Fruit fly (Drosophila melanogaster): ENCODE measurements around the gene CG15385.

CG15385 gene

dm6 chr2L:2236722-2237121, 24.4 kb upstream of the CG15385 start, which contains the start of gene Sec24CD (continued):
- TF ChIP-seq nerfin-2 (GFP tag; IDR thresholded peaks at IDR 0.05; ENCODE audit: partially characterized antibody), result peak; percentile 97
- TF ChIP-seq trh (GFP tag; optimal IDR thresholded peaks at IDR 0.05), result no peak
- peak; percentile 97 for TF ChIP-seq chinmo (GFP tag; IDR thresholded peaks at IDR 0.05; ENCODE audit: partially characterized antibody)
- peak; percentile 94 for TF ChIP-seq mld (GFP tag; IDR thresholded peaks at IDR 0.05; ENCODE audit: partially characterized antibody)
- peak; percentile 95 for TF ChIP-seq CG7963 (GFP tag; IDR thresholded peaks at IDR 0.05; ENCODE audit: partially characterized antibody)
- TF ChIP-seq Trl (optimal IDR thresholded peaks at IDR 0.05), result no peak
- TF ChIP-seq Trl (GFP tag; optimal IDR thresholded peaks at IDR 0.05), result no peak
- no peak for TF ChIP-seq CG10565 (GFP tag; optimal IDR thresholded peaks at IDR 0.05)
- TF ChIP-seq pzg (GFP tag; optimal IDR thresholded peaks at IDR 0.05), result peak; percentile 84
- TF ChIP-seq Meics (GFP tag; optimal IDR thresholded peaks at IDR 0.05), result no peak
- no peak for TF ChIP-seq CG1792 (GFP tag; optimal IDR thresholded peaks at IDR 0.05)
- peak; percentile 16 for TF ChIP-seq CG30403 (GFP tag; optimal IDR thresholded peaks at IDR 0.05)
- TF ChIP-seq hb (GFP tag; IDR thresholded peaks at IDR 0.05; ENCODE audit: partially characterized antibody), result peak; percentile 93
- peak; percentile 52 for TF ChIP-seq CG12391 (tag; optimal IDR thresholded peaks at IDR 0.05)
- peak; percentile 10 for TF ChIP-seq CG17186 (GFP tag; optimal IDR thresholded peaks at IDR 0.05)
- peak; percentile 87 for TF ChIP-seq Doc3 (GFP tag; IDR thresholded peaks at IDR 0.05; ENCODE audit: partially characterized antibody)
- peak; percentile 91 for TF ChIP-seq CG14860 (GFP tag; IDR thresholded peaks at IDR 0.05; ENCODE audit: partially characterized antibody)
- peak; percentile 68 for TF ChIP-seq CG10267 (tag; optimal IDR thresholded peaks at IDR 0.05)
- peak; percentile 66 for TF ChIP-seq inv (GFP tag; IDR thresholded peaks at IDR 0.05; ENCODE audit: partially characterized antibody)
- peak; percentile 98 for TF ChIP-seq bbx (GFP tag; IDR thresholded peaks at IDR 0.05; ENCODE audit: partially characterized antibody)
- peak; percentile 96 for TF ChIP-seq sna (GFP tag; IDR thresholded peaks at IDR 0.05; ENCODE audit: partially characterized antibody)
- peak; percentile 35 for TF ChIP-seq CG9797 (GFP tag; optimal IDR thresholded peaks at IDR 0.05)
- peak; percentile 35 for TF ChIP-seq lilli (GFP tag; optimal IDR thresholded peaks at IDR 0.05)
- TF ChIP-seq stwl (tag; optimal IDR thresholded peaks at IDR 0.05), result peak; percentile 92
- TF ChIP-seq Opbp (GFP tag; IDR thresholded peaks at IDR 0.05; ENCODE audit: partially characterized antibody), result peak; percentile 92; the same call in 2 of the 3 replicates
- TF ChIP-seq Rfx (GFP tag; IDR thresholded peaks at IDR 0.05), result peak; percentile 26; the same call in 1 of the 2 replicates
- peak; percentile 19 for TF ChIP-seq CG33557 (GFP tag; optimal IDR thresholded peaks at IDR 0.05)
- peak; percentile 60; the same call in 1 of the 3 replicates for TF ChIP-seq ci (GFP tag; IDR thresholded peaks at IDR 0.05)
- TF ChIP-seq unc-4 (GFP tag; IDR thresholded peaks at IDR 0.05; ENCODE audit: partially characterized antibody), result peak; percentile 84
- peak; percentile 0 for TF ChIP-seq CG33213 (GFP tag; optimal IDR thresholded peaks at IDR 0.05)
- TF ChIP-seq BEAF-32 (GFP tag; optimal IDR thresholded peaks at IDR 0.05), result peak; percentile 61
- TF ChIP-seq crp (GFP tag; optimal IDR thresholded peaks at IDR 0.05), result peak; percentile 20 to 88
- TF ChIP-seq lbe (GFP tag; optimal IDR thresholded peaks at IDR 0.05), result peak; percentile 46
- 0 out of 3 replicates have a peak, but pooled peaks have one; percentile 19 for TF ChIP-seq Dbx (GFP tag; IDR thresholded peaks at IDR 0.05)
- TF ChIP-seq CG4617 (GFP tag; optimal IDR thresholded peaks at IDR 0.05; ENCODE audit: borderline replicate concordance), result peak; percentile 57
- TF ChIP-seq Sry-δ (GFP tag; optimal IDR thresholded peaks at IDR 0.05), result peak; percentile 74
- TF ChIP-seq CG14710 (tag; optimal IDR thresholded peaks at IDR 0.05), result peak; percentile 51
- TF ChIP-seq Dll (GFP tag; IDR thresholded peaks at IDR 0.05; ENCODE audit: partially characterized antibody), result peak; percentile 89
- no peak for TF ChIP-seq oc (tag; optimal IDR thresholded peaks at IDR 0.05)
- TF ChIP-seq Bgb (GFP tag; IDR thresholded peaks at IDR 0.05; ENCODE audit: partially characterized antibody), result peak; percentile 96
- TF ChIP-seq CG6689 (GFP tag; IDR thresholded peaks at IDR 0.05), result peak; percentile 100
- TF ChIP-seq gfzf (GFP tag; optimal IDR thresholded peaks at IDR 0.05), result peak; percentile 4
- TF ChIP-seq E2f2 (GFP tag; IDR thresholded peaks at IDR 0.05), result peak; percentile 38
- no peak for TF ChIP-seq CG1603 (tag; optimal IDR thresholded peaks at IDR 0.05)
- peak; percentile 98 for TF ChIP-seq ato (GFP tag; IDR thresholded peaks at IDR 0.05; ENCODE audit: partially characterized antibody)
- peak; percentile 84 for TF ChIP-seq MESR4 (GFP tag; optimal IDR thresholded peaks at IDR 0.05)
- TF ChIP-seq Xbp1 (GFP tag; optimal IDR thresholded peaks at IDR 0.05), result peak; percentile 79
- peak; percentile 98 for TF ChIP-seq CG34224 (GFP tag; IDR thresholded peaks at IDR 0.05; ENCODE audit: partially characterized antibody)
